Worm (Caenorhabditis elegans): ENCODE data around the gene Y45F10D.7.

DNA sequence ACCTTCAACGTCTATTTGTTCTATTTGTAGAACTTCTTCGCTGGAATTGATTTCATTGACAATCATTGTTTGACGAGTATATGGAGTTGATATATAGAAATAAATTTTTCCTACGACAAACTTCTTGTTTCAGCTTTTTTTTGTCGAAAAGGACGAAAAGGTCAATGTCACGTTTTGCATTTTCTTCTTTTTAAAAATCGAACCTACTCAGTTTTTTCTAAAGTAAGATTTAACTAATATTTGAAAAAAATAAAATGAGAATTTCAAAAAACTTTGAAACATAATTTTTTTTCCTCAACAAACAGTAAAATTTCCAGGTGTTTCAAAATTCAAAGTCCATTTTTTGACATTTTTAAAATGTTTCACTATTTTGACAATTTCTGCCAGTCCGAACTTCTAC, 47.6 kb downstream of the Y45F10D.7 start, which contains the start of gene H08M01.1:
- TF ChIP-seq fos-1 (tag; optimal IDR thresholded peaks at IDR 0.05) = no peak
- TF ChIP-seq unc-62 (GFP tag; optimal IDR thresholded peaks at IDR 0.05) = no peak
- TF ChIP-seq skn-1 (tag; optimal IDR thresholded peaks at IDR 0.05) = no peak
- TF ChIP-seq nhr-25 (tag; optimal IDR thresholded peaks at IDR 0.05) = no peak
- no peak for TF ChIP-seq ama-1 (optimal IDR thresholded peaks at IDR 0.05)
- no peak for TF ChIP-seq snpc-4 (tag; optimal IDR thresholded peaks at IDR 0.05)

Measured in whole organism, L3 larva.